Fruit fly (Drosophila melanogaster) whole organism, embryonic: Measurements from ENCODE around the gene CG2278.
A peak's percentile ranks its signal among the peaks of the same experiment; 100 is the strongest.

Source experiments
- CG11695 ChIP-seq: fragments of 200-800 bp; sonication (Bioruptor generic); IDR thresholded peaks from 3 replicates; pipeline ENCODE4 v1.3.6; 2022; ENCODE audit warnings: missing biosample characterization, missing genetic modification characterization
- CG11696 ChIP-seq: fragments of 200-800 bp; sonication (Bioruptor generic); IDR thresholded peaks from 2 replicates; pipeline ENCODE4 v1.3.6; 2022; ENCODE audit warnings: missing biosample characterization, missing genetic modification characterization
- CG13123 ChIP-seq: fragments of 200-800 bp; sonication (Bioruptor generic); optimal IDR thresholded peaks from 2 replicates; lab custom pipeline; 2016; ENCODE audit warnings: missing biosample characterization, missing genetic modification characterization
- CG14050 ChIP-seq: fragments of 200-800 bp; sonication (Bioruptor generic); IDR thresholded peaks from 3 replicates; pipeline ENCODE4 v1.3.6; 2022; ENCODE audit warnings: missing biosample characterization, missing genetic modification characterization
- CG16863 ChIP-seq: fragments of 200-800 bp; sonication (Bioruptor generic); optimal IDR thresholded peaks from 3 replicates; lab custom pipeline; 2016; ENCODE audit warnings: missing biosample characterization, missing genetic modification characterization
- CG17612 ChIP-seq: fragments of 200-800 bp; sonication (Bioruptor generic); IDR thresholded peaks from 2 replicates; pipeline ENCODE4 v1.3.6; 2022; ENCODE audit warnings: missing biosample characterization, missing genetic modification characterization
- CG1832 ChIP-seq: fragments of 200-800 bp; sonication (Bioruptor generic); optimal IDR thresholded peaks from 2 replicates; lab custom pipeline; 2017; ENCODE audit warnings: missing biosample characterization, mild to moderate bottlenecking, missing genetic modification characterization, inconsistent platforms
- CG2875 ChIP-seq: fragments of 200-800 bp; sonication (Bioruptor generic); optimal IDR thresholded peaks from 2 replicates; lab custom pipeline; 2017; ENCODE audit warnings: missing biosample characterization, mild to moderate bottlenecking, missing genetic modification characterization, missing genetic modification reagents
- CG3726 ChIP-seq: fragments of 200-800 bp; sonication (Bioruptor generic); IDR thresholded peaks from 3 replicates; pipeline ENCODE4, ENCODE4 v1.3.6; 2022; ENCODE audit warnings: missing biosample characterization, missing genetic modification characterization
- CG6683 ChIP-seq: fragments of 200-800 bp; sonication (Bioruptor generic); optimal IDR thresholded peaks from 2 replicates; lab custom pipeline; 2017; ENCODE audit warnings: missing biosample characterization, mild to moderate bottlenecking, missing genetic modification characterization, missing genetic modification reagents
- CG7271 ChIP-seq: fragments of 200-800 bp; sonication (Bioruptor generic); optimal IDR thresholded peaks from 2 replicates; lab custom pipeline; 2018; ENCODE audit warnings: missing biosample characterization, mild to moderate bottlenecking, missing genetic modification characterization, moderate library complexity
- CG9215 ChIP-seq: fragments of 200-800 bp; sonication (Bioruptor generic); IDR thresholded peaks from 2 replicates; pipeline ENCODE4 v1.3.6; 2022; ENCODE audit warnings: missing biosample characterization, missing genetic modification characterization
- CG9437 ChIP-seq: fragments of 200-800 bp; sonication (Bioruptor generic); optimal IDR thresholded peaks from 2 replicates; lab custom pipeline; 2018; ENCODE audit warnings: missing biosample characterization, mild to moderate bottlenecking, missing genetic modification characterization
- CG9609 ChIP-seq: fragments of 200-800 bp; sonication (Bioruptor generic); optimal IDR thresholded peaks from 3 replicates; lab custom pipeline; 2016; ENCODE audit warnings: missing biosample characterization, missing genetic modification characterization
- Chrac-16 ChIP-seq: fragments of 200-800 bp; sonication (Bioruptor generic); optimal IDR thresholded peaks from 3 replicates; lab custom pipeline; 2016; ENCODE audit warnings: missing biosample characterization, missing genetic modification characterization
- Ets65A ChIP-seq: fragments of 200-800 bp; sonication (Bioruptor generic); peaks from one replicate; lab custom pipeline; 2016; ENCODE audit warnings: missing biosample characterization, missing genetic modification characterization
- Ets97D ChIP-seq: fragments of 200-800 bp; sonication (Bioruptor generic); optimal IDR thresholded peaks from 3 replicates; lab custom pipeline; 2016; ENCODE audit warnings: missing biosample characterization, missing genetic modification characterization
- HLHmδ ChIP-seq: fragments of 200-800 bp; sonication (Bioruptor generic); optimal IDR thresholded peaks from 2 replicates; lab custom pipeline; 2018; ENCODE audit warnings: missing biosample characterization, mild to moderate bottlenecking, missing genetic modification characterization, moderate library complexity
- HmgZ ChIP-seq: fragments of 200-800 bp; sonication (Bioruptor generic); optimal IDR thresholded peaks from 2 replicates; lab custom pipeline; 2018; ENCODE audit warnings: missing biosample characterization, mild to moderate bottlenecking, missing genetic modification characterization
- Mad ChIP-seq: fragments of 200-800 bp; sonication (Bioruptor generic); optimal IDR thresholded peaks from 2 replicates; lab custom pipeline; 2016; ENCODE audit warnings: missing biosample characterization, missing genetic modification characterization
- Mes4 ChIP-seq: fragments of 200-800 bp; sonication (Bioruptor generic); optimal IDR thresholded peaks from 2 replicates; lab custom pipeline; 2016; ENCODE audit warnings: missing biosample characterization, missing genetic modification characterization
- Ptx1 ChIP-seq: fragments of 200-800 bp; sonication (Bioruptor generic); IDR thresholded peaks from 2 replicates; pipeline ENCODE4 v1.3.6; 2022; ENCODE audit warnings: missing biosample characterization, missing genetic modification characterization
- Trl ChIP-seq, 3 experiments: fragments of >200 bp in 2 of 3; fragments of 200-800 bp in 1 of 3; sonication (Bioruptor generic) in 1 of 3; optimal IDR thresholded peaks; 2 replicates in 1 of 3; 3 replicates in 2 of 3; lab custom pipeline; 2016 to 2017; ENCODE audit warnings: missing biosample characterization in 1 of 3, missing genetic modification characterization in 1 of 3
- ab ChIP-seq: fragments of 200-800 bp; sonication (Bioruptor generic); optimal IDR thresholded peaks from 2 replicates; lab custom pipeline; 2016; ENCODE audit warnings: missing biosample characterization, missing genetic modification characterization
- btn ChIP-seq: fragments of 200-800 bp; sonication (Bioruptor generic); optimal IDR thresholded peaks from 2 replicates; lab custom pipeline; 2016; ENCODE audit warnings: missing biosample characterization, missing genetic modification characterization
- cad ChIP-seq: fragments of >200 bp; optimal IDR thresholded peaks from 2 replicates; lab custom pipeline; 2017; ENCODE audit warnings: missing biosample characterization, missing genetic modification characterization
- caup ChIP-seq: fragments of 200-800 bp; sonication (Bioruptor generic); optimal IDR thresholded peaks from 3 replicates; lab custom pipeline; 2017; ENCODE audit warnings: missing biosample characterization, mild to moderate bottlenecking, missing genetic modification characterization, moderate library complexity; ENCODE audit not compliant: severe bottlenecking
- chinmo ChIP-seq: fragments of 200-800 bp; sonication (Bioruptor generic); IDR thresholded peaks from 4 replicates; pipeline ENCODE4 v1.3.6; 2022; ENCODE audit warnings: missing biosample characterization, missing genetic modification characterization; ENCODE audit not compliant: partially characterized antibody
- chn ChIP-seq: fragments of 200-800 bp; sonication (Bioruptor generic); optimal IDR thresholded peaks from 2 replicates; lab custom pipeline; 2016; ENCODE audit warnings: missing biosample characterization, missing genetic modification characterization
- croc ChIP-seq: fragments of 200-800 bp; sonication (Bioruptor generic); conservative IDR thresholded peaks from 3 replicates; pipeline ENCODE4 v1.3.6; 2022; ENCODE audit warnings: missing biosample characterization, missing genetic modification characterization
- crol ChIP-seq: fragments of 200-800 bp; sonication (Bioruptor generic); IDR thresholded peaks from 2 replicates; pipeline ENCODE4 v1.3.6; 2022; ENCODE audit warnings: missing biosample characterization, missing genetic modification characterization
- danr ChIP-seq: fragments of 200-800 bp; sonication (Bioruptor generic); IDR thresholded peaks from 2 replicates; pipeline ENCODE4 v1.3.6; 2022; ENCODE audit warnings: missing biosample characterization, missing genetic modification characterization
- dimm ChIP-seq: fragments of 200-800 bp; sonication (Bioruptor generic); IDR thresholded peaks from 2 replicates; pipeline ENCODE4 v1.3.6; 2022; ENCODE audit warnings: missing biosample characterization, missing genetic modification characterization
- en ChIP-seq: fragments of 200-800 bp; sonication (Bioruptor generic); optimal IDR thresholded peaks from 2 replicates; lab custom pipeline; 2016; ENCODE audit warnings: missing biosample characterization, missing genetic modification characterization
- fd64A ChIP-seq: fragments of 200-800 bp; sonication (Bioruptor generic); optimal IDR thresholded peaks from 3 replicates; lab custom pipeline; 2018; ENCODE audit warnings: missing biosample characterization, mild to moderate bottlenecking, missing genetic modification characterization
- fd96Cb ChIP-seq: fragments of 200-800 bp; sonication (Bioruptor generic); optimal IDR thresholded peaks from 2 replicates; lab custom pipeline; 2018; ENCODE audit warnings: missing biosample characterization, mild to moderate bottlenecking, missing genetic modification characterization, moderate library complexity
- gcm ChIP-seq: fragments of 200-800 bp; sonication (Bioruptor generic); optimal IDR thresholded peaks from 2 replicates; lab custom pipeline; 2019; ENCODE audit warnings: missing biosample characterization, mild to moderate bottlenecking, missing genetic modification characterization, moderate library complexity
- gcm2 ChIP-seq: fragments of 200-800 bp; sonication (Bioruptor generic); optimal IDR thresholded peaks from 2 replicates; lab custom pipeline; 2016; ENCODE audit warnings: missing biosample characterization, missing genetic modification characterization
- nmo ChIP-seq: fragments of 200-800 bp; sonication (Bioruptor generic); optimal IDR thresholded peaks from 2 replicates; lab custom pipeline; 2018; ENCODE audit warnings: missing biosample characterization, mild to moderate bottlenecking, missing genetic modification characterization, moderate library complexity
- oc ChIP-seq: fragments of 200-800 bp; sonication (Bioruptor generic); optimal IDR thresholded peaks from 2 replicates; lab custom pipeline; 2018; ENCODE audit warnings: missing biosample characterization, mild to moderate bottlenecking, missing genetic modification characterization, moderate library complexity
- peb ChIP-seq: fragments of 200-800 bp; sonication (Bioruptor generic); IDR thresholded peaks from 2 replicates; pipeline ENCODE4 v1.3.6; 2022; ENCODE audit warnings: missing biosample characterization, missing genetic modification characterization
- pnt ChIP-seq: fragments of 200-800 bp; sonication (Bioruptor generic); optimal IDR thresholded peaks from 3 replicates; lab custom pipeline; 2016; ENCODE audit warnings: missing biosample characterization, missing genetic modification characterization
- ranshi ChIP-seq: fragments of 200-800 bp; sonication (Bioruptor generic); IDR thresholded peaks from 2 replicates; pipeline ENCODE4 v1.3.6; 2022; ENCODE audit warnings: missing biosample characterization, missing genetic modification characterization
- repo ChIP-seq: fragments of 200-800 bp; sonication (Bioruptor generic); optimal IDR thresholded peaks from 2 replicates; lab custom pipeline; 2016; ENCODE audit warnings: missing biosample characterization, missing genetic modification characterization
- schlank ChIP-seq: fragments of 200-800 bp; sonication (Bioruptor generic); optimal IDR thresholded peaks from 2 replicates; lab custom pipeline; 2018; ENCODE audit warnings: missing biosample characterization, mild to moderate bottlenecking, missing genetic modification characterization
- scrt ChIP-seq: fragments of 200-800 bp; sonication (Bioruptor generic); optimal IDR thresholded peaks from 2 replicates; lab custom pipeline; 2018; ENCODE audit warnings: missing biosample characterization, mild to moderate bottlenecking, missing genetic modification characterization, moderate library complexity
- sd ChIP-seq: fragments of 200-800 bp; sonication (Bioruptor generic); optimal IDR thresholded peaks from 3 replicates; lab custom pipeline; 2018; ENCODE audit warnings: missing biosample characterization, mild to moderate bottlenecking, missing genetic modification characterization, moderate library complexity
- unpg ChIP-seq: fragments of 200-800 bp; sonication (Bioruptor generic); optimal IDR thresholded peaks from 3 replicates; lab custom pipeline; 2018; ENCODE audit warnings: missing biosample characterization, mild to moderate bottlenecking, missing genetic modification characterization, moderate library complexity
- wdn ChIP-seq: fragments of 200-800 bp; sonication (Bioruptor generic); IDR thresholded peaks from 2 replicates; pipeline ENCODE4 v1.3.6; 2022; ENCODE audit warnings: missing biosample characterization, missing genetic modification characterization
- wor ChIP-seq: fragments of 200-800 bp; sonication (Bioruptor generic); IDR thresholded peaks from 2 replicates; pipeline ENCODE4 v1.3.6; 2022; ENCODE audit warnings: missing biosample characterization, missing genetic modification characterization
- zfh2 ChIP-seq: fragments of 200-800 bp; sonication (Bioruptor generic); optimal IDR thresholded peaks from 2 replicates; lab custom pipeline; 2016; ENCODE audit warnings: missing biosample characterization, missing genetic modification characterization

CG2278 gene

dm6 chrX:8143537-8143936 is 26.5 kb downstream of the CG2278 start, which contains the start of gene CG17982 (continued):
- TF ChIP-seq scrt (GFP tag; lab: Kevin White, UChicago) (peak; percentile 71), CG11696 (GFP tag; lab: Robert Waterston, UW) (peak; percentile 37; the same call in 1 of the 2 replicates), HmgZ (tag; lab: Kevin White, UChicago) (peak; percentile 90), CG14050 (GFP tag; lab: Robert Waterston, UW) (peak; percentile 71), sd (tag; lab: Kevin White, UChicago) (peak; percentile 62), cad (GFP tag; lab: Kevin White, UChicago) (no peak), gcm (peak; percentile 83), CG9215 (GFP tag; lab: Robert Waterston, UW) (peak; percentile 57), unpg (GFP tag; lab: Kevin White, UChicago) (peak; percentile 92), Trl (optimal IDR thresholded peaks at IDR 0.05; lab: Kevin White, UChicago) (no peak), Trl (GFP tag; optimal IDR thresholded peaks at IDR 0.05; lab: Kevin White, UChicago) (peak; percentile 91), croc (GFP tag; lab: Robert Waterston, UW) (peak; percentile 53), pnt (peak; percentile 71), wor (GFP tag; lab: Robert Waterston, UW) (peak; percentile 46), fd96Cb (tag; lab: Kevin White, UChicago) (peak; percentile 81), CG2875 (GFP tag; lab: Kevin White, UChicago) (peak; percentile 58), zfh2 (GFP tag; lab: Kevin White, UChicago) (peak; percentile 88), CG6683 (GFP tag; lab: Kevin White, UChicago) (peak; percentile 32), caup (GFP tag; lab: Kevin White, UChicago) (peak; percentile 82), CG11695 (peak; percentile 81), Chrac-16 (peak; percentile 75), ranshi (GFP tag; lab: Robert Waterston, UW) (peak; percentile 82), danr (GFP tag; lab: Robert Waterston, UW) (no peak), wdn (GFP tag; lab: Robert Waterston, UW) (peak; percentile 80), chinmo (GFP tag; lab: Robert Waterston, UW) (no peak), CG9609 (GFP tag; lab: Kevin White, UChicago) (peak; percentile 76), CG13123 (GFP tag; lab: Kevin White, UChicago) (peak; percentile 77), Ets97D (GFP tag; lab: Kevin White, UChicago) (peak; percentile 81), CG9437 (GFP tag; lab: Kevin White, UChicago) (peak; percentile 67), CG7271 (peak; percentile 45), peb (GFP tag; lab: Robert Waterston, UW) (no peak), btn (GFP tag; lab: Kevin White, UChicago) (peak; percentile 73), Ptx1 (GFP tag; lab: Robert Waterston, UW) (peak; percentile 82), dimm (GFP tag; lab: Robert Waterston, UW) (no peak), Ets65A (GFP tag; lab: Kevin White, UChicago) (peak; percentile 97), Mad (GFP tag; lab: Kevin White, UChicago) (peak; percentile 81), crol (no peak), oc (tag; lab: Kevin White, UChicago) (no peak), gcm2 (GFP tag; lab: Kevin White, UChicago) (no peak), CG16863 (GFP tag; lab: Kevin White, UChicago) (peak; percentile 80), CG3726 (GFP tag; lab: Robert Waterston, UW) (peak; percentile 68; the same call in 1 of the 3 replicates), repo (GFP tag; lab: Kevin White, UChicago) (peak; percentile 79), ab (peak; percentile 18), HLHmδ (GFP tag; lab: Kevin White, UChicago) (no peak), chn (GFP tag; lab: Kevin White, UChicago) (peak; percentile 86), fd64A (GFP tag; lab: Kevin White, UChicago) (peak; percentile 45), Mes4 (GFP tag; lab: Kevin White, UChicago) (peak; percentile 81), CG1832 (GFP tag; lab: Kevin White, UChicago) (no peak), en (GFP tag; lab: Kevin White, UChicago) (peak; percentile 69), schlank (tag; lab: Kevin White, UChicago) (peak; percentile 61), CG17612 (GFP tag; lab: Robert Waterston, UW) (peak; percentile 68), nmo (GFP tag; lab: Kevin White, UChicago) (peak; percentile 87)
